Worm (Caenorhabditis elegans) whole organism, mixed stage, embryonic: ENCODE measurements around the gene C47D12.2.

Experiments
- M03D4.4 ChIP-seq: sonication (generic microtip); optimal IDR thresholded peaks from 2 replicates; lab custom pipeline; 2017; ENCODE audit warnings: mild to moderate bottlenecking, missing genetic modification characterization, missing compliant biosample characterization
- bed-3 ChIP-seq: fragments of 200-800 bp; sonication (Bioruptor generic); optimal IDR thresholded peaks from 3 replicates; lab custom pipeline; 2018; ENCODE audit warnings: mild to moderate bottlenecking, missing genetic modification characterization, moderate library complexity, missing compliant biosample characterization
- blmp-1 ChIP-seq: fragments of 150-350 bp; optimal IDR thresholded peaks from 2 replicates; lab custom pipeline; 2014; ENCODE audit warnings: missing biosample characterization, missing genetic modification characterization
- ces-1 ChIP-seq: fragments of 150-350 bp; optimal IDR thresholded peaks from 2 replicates; lab custom pipeline; 2014; ENCODE audit warnings: missing biosample characterization, missing genetic modification reagents, missing genetic modification characterization
- drap-1 ChIP-seq: fragments of 200-800 bp; sonication (Bioruptor generic); optimal IDR thresholded peaks from 3 replicates; lab custom pipeline; 2018; ENCODE audit warnings: mild to moderate bottlenecking, missing genetic modification characterization, missing compliant biosample characterization
- elt-3 ChIP-seq: fragments of 150-350 bp; optimal IDR thresholded peaks from 2 replicates; lab custom pipeline; 2014; ENCODE audit warnings: missing biosample characterization, missing genetic modification characterization
- nhr-12 ChIP-seq: fragments of 150-350 bp; optimal IDR thresholded peaks from 2 replicates; lab custom pipeline; 2014; ENCODE audit warnings: missing biosample characterization, missing genetic modification characterization
- nhr-237 ChIP-seq: fragments of 150-350 bp; optimal IDR thresholded peaks from 2 replicates; lab custom pipeline; 2014; ENCODE audit warnings: missing biosample characterization, missing genetic modification characterization
- nhr-28 ChIP-seq: fragments of 150-350 bp; optimal IDR thresholded peaks from 2 replicates; lab custom pipeline; 2014; ENCODE audit warnings: missing biosample characterization, missing genetic modification characterization
- snpc-4 ChIP-seq: fragments of 150-350 bp; optimal IDR thresholded peaks from 2 replicates; lab custom pipeline; 2014; ENCODE audit warnings: missing biosample characterization, missing genetic modification characterization
- unc-39 ChIP-seq: fragments of 150-350 bp; optimal IDR thresholded peaks from 2 replicates; lab custom pipeline; 2014; ENCODE audit warnings: missing biosample characterization, missing genetic modification characterization
- zip-8 ChIP-seq: fragments of 150-350 bp; optimal IDR thresholded peaks from 2 replicates; lab custom pipeline; 2014; ENCODE audit warnings: missing biosample characterization, missing genetic modification characterization

DNA sequence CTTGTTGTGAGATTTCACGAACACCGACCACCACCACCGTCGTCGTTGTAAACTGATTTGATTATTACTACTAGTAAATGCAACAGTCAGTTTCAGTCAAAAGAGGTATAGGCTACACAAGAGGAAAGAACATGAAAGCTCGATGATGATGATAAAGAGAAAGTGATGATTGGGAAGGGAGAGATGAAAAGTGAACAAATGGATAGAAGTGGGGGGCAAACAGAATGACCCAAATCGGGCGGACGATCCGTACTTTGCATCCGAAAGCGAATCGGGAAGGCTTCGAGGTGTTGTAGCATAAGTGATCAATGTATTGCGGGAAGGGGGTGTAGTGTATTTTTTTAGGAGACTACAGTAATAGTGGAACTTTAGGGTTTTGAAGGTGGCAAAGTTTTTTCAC lies 34.7 kb downstream of the C47D12.2 start:
- TF ChIP-seq nhr-237 (tag; lab: Kevin White, UChicago) = no peak
- peak; percentile 52 for TF ChIP-seq blmp-1
- no peak for TF ChIP-seq elt-3 (tag; lab: Kevin White, UChicago)
- TF ChIP-seq unc-39 (tag; lab: Kevin White, UChicago) = no peak
- no peak for TF ChIP-seq ces-1 (GFP tag; lab: Kevin White, UChicago)
- TF ChIP-seq snpc-4 = no peak
- no peak for TF ChIP-seq zip-8 (tag; lab: Kevin White, UChicago)
- no peak for TF ChIP-seq nhr-12 (tag; lab: Kevin White, UChicago)
- no peak for TF ChIP-seq nhr-28 (tag; lab: Kevin White, UChicago)
- TF ChIP-seq bed-3 (GFP tag; lab: Kevin White, UChicago) = no peak
- no peak for TF ChIP-seq drap-1 (GFP tag; lab: Kevin White, UChicago)
- TF ChIP-seq M03D4.4 (tag; lab: Kevin White, UChicago) = no peak
